Worm (Caenorhabditis elegans): Measurements from ENCODE around the gene K07E3.2.

K07E3.2 gene

ce11 chrX:8069293-8069692, 34.8 kb upstream of the K07E3.2 start, which contains the start of gene C18A11.1:
C18A11.1 (plus strand) TSS chrX:8069328.
- no peak for TF ChIP-seq somi-1 (GFP tag; optimal IDR thresholded peaks at IDR 0.05)
- no peak for TF ChIP-seq ceh-40 (GFP tag; IDR thresholded peaks at IDR 0.05)
- peak; percentile 90 for TF ChIP-seq pha-4 (tag; optimal IDR thresholded peaks at IDR 0.05)
- peak; percentile 97 for TF ChIP-seq cebp-1 (GFP tag; IDR thresholded peaks at IDR 0.05)
- peak; percentile 98 for TF ChIP-seq cebp-1 (tag; optimal IDR thresholded peaks at IDR 0.05)
- no peak for TF ChIP-seq K12H6.12 (tag; optimal IDR thresholded peaks at IDR 0.05)
- TF ChIP-seq unc-62 (GFP tag; optimal IDR thresholded peaks at IDR 0.05) = no peak
- peak; percentile 82 for TF ChIP-seq nhr-80 (tag; optimal IDR thresholded peaks at IDR 0.05)
- TF ChIP-seq F55B11.4 (tag; optimal IDR thresholded peaks at IDR 0.05; ENCODE audit: borderline replicate concordance, insufficient read depth) = no peak
- TF ChIP-seq ztf-22 (GFP tag; optimal IDR thresholded peaks at IDR 0.05) = peak; percentile 37
- peak; percentile 36 for TF ChIP-seq attf-5 (GFP tag; optimal IDR thresholded peaks at IDR 0.05)

- TF ChIP-seq nhr-80 (tag; optimal IDR thresholded peaks at IDR 0.05) (peak; percentile 80), mxl-1 (tag; optimal IDR thresholded peaks at IDR 0.05) (no peak), ztf-26 (tag; optimal IDR thresholded peaks at IDR 0.05) (no peak), T26A5.8 (tag; optimal IDR thresholded peaks at IDR 0.05) (no peak)
These were observed 29.6 kb upstream of the K07E3.2 start for ce11 chrX:8074527-8074926.

ce11 chrX:8077748-8078147, 26.4 kb upstream of the K07E3.2 start, which contains the start of gene C46F2.1:
C46F2.1 (plus strand) TSS chrX:8078048.
- TF ChIP-seq T07F8.4 (tag; optimal IDR thresholded peaks at IDR 0.05) = no peak
- no peak for TF ChIP-seq sea-2 (GFP tag; IDR thresholded peaks at IDR 0.05)
- no peak for TF ChIP-seq egl-18 (GFP tag; IDR thresholded peaks at IDR 0.05)
- no peak for TF ChIP-seq ceh-58 (GFP tag; IDR thresholded peaks at IDR 0.05)
- no peak for TF ChIP-seq ztf-26 (tag; optimal IDR thresholded peaks at IDR 0.05)
- TF ChIP-seq fkh-3 (tag; optimal IDR thresholded peaks at IDR 0.05) = no peak
- TF ChIP-seq Y95B8A.8 (GFP tag; IDR thresholded peaks at IDR 0.05) = no peak
- no peak for TF ChIP-seq C06A6.2 (GFP tag; conservative IDR thresholded peaks at IDR 0.05)
- TF ChIP-seq madf-10 (tag; optimal IDR thresholded peaks at IDR 0.05) = no peak
- TF ChIP-seq nfya-1 (tag; optimal IDR thresholded peaks at IDR 0.05; ENCODE audit: borderline replicate concordance, insufficient read depth) = no peak
- TF ChIP-seq unc-130 (GFP tag; optimal IDR thresholded peaks at IDR 0.05) = no peak
- TF ChIP-seq F33H1.4 (GFP tag; IDR thresholded peaks at IDR 0.05) = no peak
- TF ChIP-seq mel-28 (tag; optimal IDR thresholded peaks at IDR 0.05; ENCODE audit: borderline replicate concordance) = no peak

- TF ChIP-seq Y56A3A.18 (GFP tag; IDR thresholded peaks at IDR 0.05) (no peak), F55B11.4 (tag; optimal IDR thresholded peaks at IDR 0.05; ENCODE audit: borderline replicate concordance, insufficient read depth) (no peak), dpl-1 (GFP tag; optimal IDR thresholded peaks at IDR 0.05) (no peak), attf-3 (GFP tag; conservative IDR thresholded peaks at IDR 0.05) (no peak), nhr-80 (tag; optimal IDR thresholded peaks at IDR 0.05) (peak; percentile 54), die-1 (tag; optimal IDR thresholded peaks at IDR 0.05) (no peak)
These were observed 25.7 kb upstream of the K07E3.2 start for ce11 chrX:8078374-8078773.

ce11 chrX:8078899-8079298, 25.2 kb upstream of the K07E3.2 start:
- TF ChIP-seq rcor-1 (GFP tag; IDR thresholded peaks at IDR 0.05) = no peak
- no peak for TF ChIP-seq sea-2 (GFP tag; IDR thresholded peaks at IDR 0.05)
- TF ChIP-seq snpc-1.1 (tag; optimal IDR thresholded peaks at IDR 0.05; ENCODE audit: insufficient read depth) = no peak
- TF ChIP-seq ceh-27 (GFP tag; optimal IDR thresholded peaks at IDR 0.05) = no peak
- no peak for TF ChIP-seq egl-44 (GFP tag; IDR thresholded peaks at IDR 0.05)
- no peak for TF ChIP-seq C17E4.6 (GFP tag; IDR thresholded peaks at IDR 0.05)
- TF ChIP-seq athp-1 (tag; optimal IDR thresholded peaks at IDR 0.05) = no peak
- no peak for TF ChIP-seq ztf-28 (GFP tag; IDR thresholded peaks at IDR 0.05)
- no peak for TF ChIP-seq mes-4 (tag; optimal IDR thresholded peaks at IDR 0.05)
